Worm (Caenorhabditis elegans) whole organism, L2 larva: ENCODE results near the gene eif-2Bgamma.

Source experiments
- C34F6.9 ChIP-seq: fragments of 150-350 bp; optimal IDR thresholded peaks from 2 replicates; lab custom pipeline; 2014; ENCODE audit warnings: missing biosample characterization, missing genetic modification characterization
- F13H6.1 ChIP-seq: sonication (generic microtip); optimal IDR thresholded peaks from 2 replicates; lab custom pipeline; 2016; ENCODE audit warnings: missing genetic modification characterization, missing compliant biosample characterization
- R02D3.7 ChIP-seq: fragments of 150-350 bp; optimal IDR thresholded peaks from 2 replicates; lab custom pipeline; 2014; ENCODE audit warnings: missing biosample characterization, missing genetic modification characterization
- Y55F3AM.14 ChIP-seq: fragments of 200-800 bp; sonication (Bioruptor generic); optimal IDR thresholded peaks from 2 replicates; lab custom pipeline; 2018; ENCODE audit warnings: mild to moderate bottlenecking, missing genetic modification characterization, missing compliant biosample characterization
- ZK546.5 ChIP-seq: sonication (generic microtip); optimal IDR thresholded peaks from 2 replicates; lab custom pipeline; 2017; ENCODE audit warnings: missing biosample characterization, missing genetic modification characterization
- alr-1 ChIP-seq: fragments of 150-350 bp; optimal IDR thresholded peaks from 2 replicates; lab custom pipeline; 2014; ENCODE audit warnings: missing biosample characterization, missing genetic modification characterization
- aly-2 ChIP-seq: fragments of 150-350 bp; optimal IDR thresholded peaks from 2 replicates; lab custom pipeline; 2014; ENCODE audit warnings: missing biosample characterization, missing genetic modification characterization
- ama-1 ChIP-seq: fragments of 150-350 bp; optimal IDR thresholded peaks from 2 replicates; lab custom pipeline; 2018; ENCODE audit warnings: inconsistent platforms
- blmp-1 ChIP-seq: sonication (generic microtip); optimal IDR thresholded peaks from 2 replicates; lab custom pipeline; 2017; ENCODE audit warnings: missing genetic modification characterization, mild to moderate bottlenecking, missing compliant biosample characterization, antibody characterized with exemption, moderate library complexity; ENCODE audit not compliant: insufficient read depth
- ceh-16 ChIP-seq: fragments of 150-350 bp; optimal IDR thresholded peaks from 2 replicates; lab custom pipeline; 2014; ENCODE audit warnings: missing biosample characterization, missing genetic modification characterization
- ceh-82 ChIP-seq: fragments of 150-350 bp; optimal IDR thresholded peaks from 2 replicates; lab custom pipeline; 2014; ENCODE audit warnings: missing biosample characterization, missing genetic modification characterization
- crh-2 ChIP-seq: sonication (generic microtip); optimal IDR thresholded peaks from 2 replicates; lab custom pipeline; 2017; ENCODE audit warnings: missing biosample characterization, missing genetic modification characterization
- dmd-4 ChIP-seq: sonication (generic microtip); optimal IDR thresholded peaks from 2 replicates; lab custom pipeline; 2017; ENCODE audit warnings: missing biosample characterization, missing genetic modification characterization
- egl-27 ChIP-seq: sonication (generic microtip); optimal IDR thresholded peaks from 3 replicates; lab custom pipeline; 2017; ENCODE audit warnings: missing biosample characterization, missing genetic modification reagents, missing genetic modification characterization
- elt-1 ChIP-seq: fragments of 150-350 bp; optimal IDR thresholded peaks from 2 replicates; lab custom pipeline; 2014; ENCODE audit warnings: missing biosample characterization, missing genetic modification characterization
- elt-3 ChIP-seq: sonication (generic microtip); optimal IDR thresholded peaks from 2 replicates; lab custom pipeline; 2017; ENCODE audit warnings: missing biosample characterization, missing genetic modification characterization
- fos-1 ChIP-seq: fragments of 150-350 bp; optimal IDR thresholded peaks from 2 replicates; lab custom pipeline; 2014; ENCODE audit warnings: missing biosample characterization, missing genetic modification characterization
- gmeb-1 ChIP-seq: fragments of 150-350 bp; optimal IDR thresholded peaks from 2 replicates; lab custom pipeline; 2014; ENCODE audit warnings: missing biosample characterization, missing genetic modification characterization
- lin-11 ChIP-seq: fragments of 150-350 bp; sonication (generic microtip); optimal IDR thresholded peaks from 2 replicates; lab custom pipeline; 2014; ENCODE audit warnings: missing biosample characterization, missing genetic modification characterization, inconsistent platforms, mixed read lengths
- lin-13 ChIP-seq: fragments of 150-350 bp; optimal IDR thresholded peaks from 2 replicates; lab custom pipeline; 2014; ENCODE audit warnings: missing biosample characterization, missing genetic modification reagents, missing genetic modification characterization
- lin-39 ChIP-seq: fragments of 150-350 bp; optimal IDR thresholded peaks from 2 replicates; lab custom pipeline; 2014; ENCODE audit warnings: missing biosample characterization, missing genetic modification reagents, missing genetic modification characterization
- lsy-2 ChIP-seq, 2 experiments: fragments of 150-350 bp in 1 of 2; sonication (generic microtip) in 1 of 2; optimal IDR thresholded peaks; 2 replicates each; lab custom pipeline; 2014 to 2017; ENCODE audit warnings: missing biosample characterization in 2 of 2, missing genetic modification characterization in 2 of 2
- mab-5 ChIP-seq: fragments of 150-350 bp; optimal IDR thresholded peaks from 2 replicates; lab custom pipeline; 2014; ENCODE audit warnings: missing biosample characterization, missing genetic modification characterization
- mbf-1 ChIP-seq: sonication (generic microtip); optimal IDR thresholded peaks from 2 replicates; lab custom pipeline; 2017; ENCODE audit warnings: missing biosample characterization, missing genetic modification characterization
- mdl-1 ChIP-seq, 2 experiments: fragments of 150-350 bp in 1 of 2; sonication (generic microtip) in 1 of 2; optimal IDR thresholded peaks; 2 replicates each; lab custom pipeline; 2017; ENCODE audit warnings: missing biosample characterization in 2 of 2, missing genetic modification characterization in 2 of 2
- nhr-10 ChIP-seq: sonication (generic microtip); optimal IDR thresholded peaks from 2 replicates; lab custom pipeline; 2017; ENCODE audit warnings: missing biosample characterization, missing genetic modification characterization
- nhr-11 ChIP-seq: fragments of 150-350 bp; optimal IDR thresholded peaks from 2 replicates; lab custom pipeline; 2014; ENCODE audit warnings: missing biosample characterization, missing genetic modification characterization
- nhr-12 ChIP-seq: fragments of 150-350 bp; optimal IDR thresholded peaks from 2 replicates; lab custom pipeline; 2014; ENCODE audit warnings: missing biosample characterization, missing genetic modification characterization
- nhr-129 ChIP-seq: fragments of 150-350 bp; optimal IDR thresholded peaks from 2 replicates; lab custom pipeline; 2014; ENCODE audit warnings: missing biosample characterization, missing genetic modification characterization
- nhr-21 ChIP-seq: fragments of 150-350 bp; optimal IDR thresholded peaks from 2 replicates; lab custom pipeline; 2014; ENCODE audit warnings: missing biosample characterization, missing genetic modification characterization
- nhr-23 ChIP-seq: fragments of 150-350 bp; optimal IDR thresholded peaks from 2 replicates; lab custom pipeline; 2014; ENCODE audit warnings: missing biosample characterization, missing genetic modification reagents, missing genetic modification characterization
- nhr-237 ChIP-seq: fragments of 150-350 bp; optimal IDR thresholded peaks from 2 replicates; lab custom pipeline; 2014; ENCODE audit warnings: missing biosample characterization, missing genetic modification characterization
- nhr-25 ChIP-seq: fragments of 150-350 bp; sonication (generic microtip); optimal IDR thresholded peaks from 3 replicates; lab custom pipeline; 2014; ENCODE audit warnings: missing biosample characterization, missing genetic modification characterization
- nhr-6 ChIP-seq: fragments of 150-350 bp; optimal IDR thresholded peaks from 2 replicates; lab custom pipeline; 2014; ENCODE audit warnings: missing biosample characterization, missing genetic modification characterization
- nhr-77 ChIP-seq: fragments of 150-350 bp; optimal IDR thresholded peaks from 2 replicates; lab custom pipeline; 2014; ENCODE audit warnings: missing biosample characterization, missing genetic modification characterization
- peb-1 ChIP-seq: fragments of 150-350 bp; optimal IDR thresholded peaks from 2 replicates; lab custom pipeline; 2014; ENCODE audit warnings: missing biosample characterization, missing genetic modification characterization
- sem-4 ChIP-seq: fragments of 150-350 bp; optimal IDR thresholded peaks from 2 replicates; lab custom pipeline; 2014; ENCODE audit warnings: missing biosample characterization, missing genetic modification reagents, missing genetic modification characterization
- skn-1 ChIP-seq: sonication (generic microtip); optimal IDR thresholded peaks from 2 replicates; lab custom pipeline; 2017; ENCODE audit warnings: missing biosample characterization, missing genetic modification characterization
- sma-3 ChIP-seq: sonication (generic microtip); optimal IDR thresholded peaks from 2 replicates; lab custom pipeline; 2016; ENCODE audit warnings: missing genetic modification reagents, missing genetic modification characterization, missing compliant biosample characterization
- sma-9 ChIP-seq, 2 experiments: fragments of 150-350 bp in 1 of 2; sonication (generic microtip) in 1 of 2; optimal IDR thresholded peaks; 2 replicates each; lab custom pipeline; 2014 to 2016; ENCODE audit warnings: missing genetic modification characterization in 2 of 2, mild to moderate bottlenecking in 1 of 2, missing biosample characterization in 1 of 2, missing compliant biosample characterization in 1 of 2, missing genetic modification reagents in 1 of 2, moderate library complexity in 1 of 2
- snpc-4 ChIP-seq: fragments of 150-350 bp; optimal IDR thresholded peaks from 2 replicates; lab custom pipeline; 2014; ENCODE audit warnings: missing biosample characterization, missing genetic modification characterization
- unc-39 ChIP-seq: fragments of 150-350 bp; optimal IDR thresholded peaks from 2 replicates; lab custom pipeline; 2014; ENCODE audit warnings: missing biosample characterization, missing genetic modification characterization
- unc-55 ChIP-seq: fragments of 150-350 bp; sonication (generic microtip); optimal IDR thresholded peaks from 3 replicates; lab custom pipeline; 2014; ENCODE audit warnings: missing biosample characterization, missing genetic modification reagents, missing genetic modification characterization
- unc-62 ChIP-seq: fragments of 150-350 bp; optimal IDR thresholded peaks from 2 replicates; lab custom pipeline; 2014; ENCODE audit warnings: missing biosample characterization, missing genetic modification reagents, missing genetic modification characterization
- zag-1 ChIP-seq: fragments of 150-350 bp; optimal IDR thresholded peaks from 2 replicates; lab custom pipeline; 2014; ENCODE audit warnings: missing biosample characterization, missing genetic modification characterization
- ztf-1 ChIP-seq: fragments of 200-800 bp; sonication (Bioruptor generic); conservative IDR thresholded peaks from 2 replicates; pipeline ENCODE4 v1.3.6; 2022; ENCODE audit warnings: missing genetic modification characterization, missing compliant biosample characterization
- ztf-11 ChIP-seq: sonication (generic microtip); optimal IDR thresholded peaks from 2 replicates; lab custom pipeline; 2017; ENCODE audit warnings: missing biosample characterization, missing genetic modification characterization
- ztf-4 ChIP-seq: fragments of 150-350 bp; optimal IDR thresholded peaks from 2 replicates; lab custom pipeline; 2014; ENCODE audit warnings: missing biosample characterization, missing genetic modification characterization

Gene eif-2Bgamma

ce11 chrII:6967618-6968017 is at the start of gene eif-2Bgamma:
eif-2Bgamma (minus strand) TSS chrII:6967648.
- peak; percentile 46 for TF ChIP-seq nhr-129 (tag; lab: Kevin White, UChicago)
- no peak for TF ChIP-seq mab-5 (tag; lab: Kevin White, UChicago)
- no peak for TF ChIP-seq fos-1
- no peak for TF ChIP-seq alr-1
- no peak for TF ChIP-seq sma-3 (GFP tag; lab: Kevin White, UChicago)
- no peak for TF ChIP-seq unc-62 (GFP tag; lab: Kevin White, UChicago)
- no peak for TF ChIP-seq ceh-16 (tag; lab: Kevin White, UChicago)
- no peak for TF ChIP-seq ztf-4 (tag; lab: Kevin White, UChicago)
- TF ChIP-seq F13H6.1 (tag; lab: Kevin White, UChicago) = no peak
- no peak for TF ChIP-seq ztf-11 (tag; lab: Kevin White, UChicago)
- no peak for TF ChIP-seq nhr-23 (tag; lab: Kevin White, UChicago)
- no peak for TF ChIP-seq skn-1 (tag; lab: Kevin White, UChicago)
- TF ChIP-seq nhr-21 (tag; lab: Kevin White, UChicago) = no peak
- TF ChIP-seq nhr-6 (tag; lab: Kevin White, UChicago) = no peak
- TF ChIP-seq sem-4 (tag; lab: Kevin White, UChicago) = no peak
- TF ChIP-seq ZK546.5 (tag; lab: Kevin White, UChicago) = no peak
- TF ChIP-seq blmp-1 (tag; lab: Kevin White, UChicago) = no peak
- no peak for TF ChIP-seq lin-11
- peak; percentile 71 for TF ChIP-seq unc-55 (GFP tag; lab: Kevin White, UChicago)
- TF ChIP-seq mbf-1 = no peak
- no peak for TF ChIP-seq nhr-10 (tag; lab: Kevin White, UChicago)
- no peak for TF ChIP-seq ztf-1 (GFP tag; lab: Robert Waterston, UW)
- TF ChIP-seq elt-3 (tag; lab: Kevin White, UChicago) = no peak
- no peak for TF ChIP-seq ceh-82 (tag; lab: Kevin White, UChicago)
- TF ChIP-seq nhr-11 (tag; lab: Kevin White, UChicago) = no peak
- no peak for TF ChIP-seq nhr-12
- TF ChIP-seq nhr-25 (tag; lab: Kevin White, UChicago) = no peak
- no peak for TF ChIP-seq crh-2 (tag; lab: Kevin White, UChicago)
- TF ChIP-seq nhr-237 (tag; lab: Kevin White, UChicago) = no peak
- TF ChIP-seq C34F6.9 = peak; percentile 65
- peak; percentile 28 for TF ChIP-seq gmeb-1 (tag; lab: Kevin White, UChicago)
- TF ChIP-seq Y55F3AM.14 (GFP tag; lab: Kevin White, UChicago) = no peak
- no peak for TF ChIP-seq aly-2 (tag; lab: Kevin White, UChicago)
- no peak for TF ChIP-seq lin-39 (tag; lab: Kevin White, UChicago)
- no peak for TF ChIP-seq unc-39
- TF ChIP-seq peb-1 (tag; lab: Kevin White, UChicago) = no peak
- TF ChIP-seq zag-1 (tag; lab: Kevin White, UChicago) = no peak
- no peak for TF ChIP-seq mdl-1 (tag; optimal IDR thresholded peaks at IDR 0.05; lab: Kevin White, UChicago)
- TF ChIP-seq ama-1 (lab: Kevin White, UChicago) = no peak
- no peak for TF ChIP-seq dmd-4 (tag; lab: Kevin White, UChicago)
- TF ChIP-seq nhr-77 (tag; lab: Kevin White, UChicago) = no peak
- no peak for TF ChIP-seq elt-1 (tag; lab: Kevin White, UChicago)
- TF ChIP-seq sma-9 (GFP tag; optimal IDR thresholded peaks at IDR 0.05; lab: Kevin White, UChicago) = no peak
- no peak for TF ChIP-seq sma-9 (tag; optimal IDR thresholded peaks at IDR 0.05; lab: Kevin White, UChicago)
- TF ChIP-seq lin-13 (GFP tag; lab: Kevin White, UChicago) = no peak
- peak; percentile 80 for TF ChIP-seq snpc-4 (tag; lab: Kevin White, UChicago)
- TF ChIP-seq R02D3.7 = peak; percentile 64
- TF ChIP-seq lsy-2 (tag; optimal IDR thresholded peaks at IDR 0.05; lab: Kevin White, UChicago) = peak in 1 of 2 experiments; percentile 71
- no peak for TF ChIP-seq egl-27
